Worm (Caenorhabditis elegans) whole organism, early embryonic: Measurements from ENCODE around the gene lem-4.

ENCODE experiments used
- B0310.2 ChIP-seq: sonication (generic microtip); optimal IDR thresholded peaks from 2 replicates; lab custom pipeline; 2016; ENCODE audit warnings: mild to moderate bottlenecking, missing genetic modification characterization, missing compliant biosample characterization
- F13C5.2 ChIP-seq: sonication (generic microtip); optimal IDR thresholded peaks from 2 replicates; lab custom pipeline; 2017; ENCODE audit warnings: mild to moderate bottlenecking, missing genetic modification characterization, inconsistent platforms, missing compliant biosample characterization
- aly-1 ChIP-seq: sonication (generic microtip); optimal IDR thresholded peaks from 2 replicates; lab custom pipeline; 2016; ENCODE audit warnings: missing genetic modification characterization, missing compliant biosample characterization
- ama-1 ChIP-seq: fragments of 150-350 bp; optimal IDR thresholded peaks from 2 replicates; lab custom pipeline; 2014
- ceh-13 ChIP-seq: fragments of 200-800 bp; sonication (Bioruptor generic); optimal IDR thresholded peaks from 2 replicates; lab custom pipeline; 2018; ENCODE audit warnings: mild to moderate bottlenecking, missing genetic modification characterization, missing compliant biosample characterization
- ceh-36 ChIP-seq: sonication (generic microtip); optimal IDR thresholded peaks from 2 replicates; lab custom pipeline; 2016; ENCODE audit warnings: missing genetic modification characterization, inconsistent platforms, missing compliant biosample characterization
- ets-7 ChIP-seq: sonication (generic microtip); optimal IDR thresholded peaks from 2 replicates; lab custom pipeline; 2016; ENCODE audit warnings: missing genotype, missing genetic modification characterization, missing compliant biosample characterization
- flt-1 ChIP-seq: fragments of 200-800 bp; sonication (Bioruptor generic); IDR thresholded peaks from 2 replicates; pipeline ENCODE4 v1.3.6; 2022; ENCODE audit warnings: missing genetic modification characterization, missing compliant biosample characterization
- hmbx-1 ChIP-seq: sonication (generic microtip); optimal IDR thresholded peaks from 2 replicates; lab custom pipeline; 2016; ENCODE audit warnings: mild to moderate bottlenecking, missing genetic modification characterization, missing compliant biosample characterization
- hmg-4 ChIP-seq: fragments of 200-800 bp; sonication (Bioruptor generic); optimal IDR thresholded peaks from 2 replicates; lab custom pipeline; 2018; ENCODE audit warnings: mild to moderate bottlenecking, missing genetic modification characterization, missing compliant biosample characterization
- hnd-1 ChIP-seq: sonication (generic microtip); optimal IDR thresholded peaks from 2 replicates; lab custom pipeline; 2016; ENCODE audit warnings: missing genetic modification characterization, missing compliant biosample characterization
- pes-1 ChIP-seq: fragments of 200-800 bp; sonication (Bioruptor generic); IDR thresholded peaks from 2 replicates; pipeline ENCODE4 v1.3.6; 2022; ENCODE audit warnings: missing genetic modification reagents, missing genetic modification characterization, missing compliant biosample characterization
- scrt-1 ChIP-seq: fragments of 200-800 bp; sonication (Bioruptor generic); IDR thresholded peaks from 2 replicates; pipeline ENCODE4 v1.3.6; 2022; ENCODE audit warnings: missing genetic modification characterization, missing compliant biosample characterization
- sea-1 ChIP-seq: fragments of 200-800 bp; sonication (Bioruptor generic); conservative IDR thresholded peaks from 2 replicates; pipeline ENCODE4 v1.3.6; 2022; ENCODE audit warnings: missing genetic modification characterization, missing compliant biosample characterization
- tbx-11 ChIP-seq: fragments of 200-800 bp; sonication (Bioruptor generic); IDR thresholded peaks from 2 replicates; pipeline ENCODE4 v1.3.6; 2022; ENCODE audit warnings: missing genetic modification characterization, missing compliant biosample characterization
- tbx-37 ChIP-seq: fragments of 200-800 bp; sonication (Bioruptor generic); conservative IDR thresholded peaks from 2 replicates; pipeline ENCODE4 v1.3.6; 2022; ENCODE audit warnings: missing genetic modification reagents, missing genetic modification characterization, missing compliant biosample characterization
- tra-4 ChIP-seq: sonication (generic microtip); optimal IDR thresholded peaks from 2 replicates; lab custom pipeline; 2017; ENCODE audit warnings: missing genetic modification characterization, missing compliant biosample characterization

Gene lem-4

DNA sequence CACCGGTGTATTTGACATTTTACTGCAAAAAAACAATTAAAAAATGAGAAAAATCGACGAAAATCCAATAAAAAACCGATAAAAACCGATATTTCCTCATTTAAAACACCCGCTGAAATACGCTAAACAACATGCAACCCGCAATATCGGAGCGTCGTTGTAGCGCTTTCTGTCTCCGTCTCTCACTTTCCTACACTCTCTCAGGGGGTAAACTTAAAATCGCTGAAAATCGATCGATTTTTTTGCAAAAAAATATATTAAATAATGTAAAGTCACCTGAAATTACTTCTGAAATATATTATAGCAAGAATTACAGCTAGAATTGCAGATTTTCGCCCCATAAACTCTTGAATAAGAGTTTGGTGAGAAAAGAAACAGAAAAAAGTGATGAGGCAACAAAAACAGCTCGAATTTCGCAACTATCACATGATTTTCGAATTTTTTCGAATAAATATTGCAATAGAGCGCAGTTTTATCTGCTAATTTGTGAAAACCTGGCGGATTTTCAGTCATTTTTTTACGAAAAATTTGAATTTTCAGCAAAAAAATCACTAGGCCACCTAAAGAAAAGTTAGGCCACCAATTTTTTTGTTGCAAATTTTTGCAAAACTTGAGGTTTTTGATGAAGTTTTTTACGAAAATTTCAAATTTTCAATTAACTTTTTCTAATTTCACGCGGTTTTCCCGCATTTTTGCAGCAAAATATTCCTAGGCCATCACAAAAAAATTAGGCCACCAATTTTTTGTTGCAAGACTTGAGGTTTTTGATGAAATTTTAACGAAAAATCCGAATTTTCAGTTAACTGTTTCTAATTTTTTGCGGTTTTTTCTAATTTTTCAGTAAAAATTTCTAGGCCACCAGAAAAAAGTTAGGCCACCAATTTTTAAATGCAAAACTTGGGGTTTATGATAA lies at the start of gene lem-4, which contains the start of gene Y55F3BR.11:
TSS of gene lem-4 (minus strand) at position 424 of the 913 bp plus-strand sequence.
TSS of gene Y55F3BR.11 (plus strand) at position 863 of the 913 bp plus-strand sequence.
- TF ChIP-seq aly-1 (tag; lab: Kevin White, UChicago) = no peak
- no peak for TF ChIP-seq tbx-11
- no peak for TF ChIP-seq ets-7 (tag; lab: Kevin White, UChicago)
- no peak for TF ChIP-seq pes-1 (GFP tag; lab: Robert Waterston, UW)
- TF ChIP-seq B0310.2 (tag; lab: Kevin White, UChicago) = no peak
- no peak for TF ChIP-seq ama-1 (lab: Kevin White, UChicago)
- TF ChIP-seq hmg-4 (GFP tag; lab: Kevin White, UChicago) = no peak
- TF ChIP-seq tbx-37 (GFP tag; lab: Robert Waterston, UW) = no peak
- no peak for TF ChIP-seq hmbx-1 (tag; lab: Kevin White, UChicago)
- no peak for TF ChIP-seq sea-1 (GFP tag; lab: Robert Waterston, UW)
- no peak for TF ChIP-seq tra-4 (tag; lab: Kevin White, UChicago)
- no peak for TF ChIP-seq ceh-36 (tag; lab: Kevin White, UChicago)
- TF ChIP-seq hnd-1 (tag; lab: Kevin White, UChicago) = no peak
- TF ChIP-seq flt-1 = no peak
- TF ChIP-seq ceh-13 (GFP tag; lab: Kevin White, UChicago) = no peak
- no peak for TF ChIP-seq scrt-1 (GFP tag; lab: Robert Waterston, UW)
- TF ChIP-seq F13C5.2 (tag; lab: Kevin White, UChicago) = no peak

ce11 chrIV:884707-885394 lies 30.3 kb upstream of the lem-4 start, which contains the start of gene mak-2:
TSS of gene mak-2 (plus strand) at chrIV:885344.
- TF ChIP-seq F13C5.2 (tag; lab: Kevin White, UChicago) = peak; percentile 64
- no peak for TF ChIP-seq hnd-1 (tag; lab: Kevin White, UChicago)

- TF ChIP-seq tra-4 (tag; lab: Kevin White, UChicago) = no peak
- TF ChIP-seq flt-1 = no peak
- TF ChIP-seq pes-1 (GFP tag; lab: Robert Waterston, UW) = no peak
- no peak for TF ChIP-seq hmg-4 (GFP tag; lab: Kevin White, UChicago)
- no peak for TF ChIP-seq F13C5.2 (tag; lab: Kevin White, UChicago)
- TF ChIP-seq tbx-37 (GFP tag; lab: Robert Waterston, UW) = no peak
- TF ChIP-seq tbx-11 = no peak
- TF ChIP-seq ama-1 (lab: Kevin White, UChicago) = no peak
- no peak for TF ChIP-seq ceh-36 (tag; lab: Kevin White, UChicago)
- TF ChIP-seq scrt-1 (GFP tag; lab: Robert Waterston, UW) = no peak
- TF ChIP-seq aly-1 (tag; lab: Kevin White, UChicago) = no peak
- TF ChIP-seq sea-1 (GFP tag; lab: Robert Waterston, UW) = no peak
Observed at ce11 chrIV:878634-879033, 24.1 kb upstream of the lem-4 start.

DNA sequence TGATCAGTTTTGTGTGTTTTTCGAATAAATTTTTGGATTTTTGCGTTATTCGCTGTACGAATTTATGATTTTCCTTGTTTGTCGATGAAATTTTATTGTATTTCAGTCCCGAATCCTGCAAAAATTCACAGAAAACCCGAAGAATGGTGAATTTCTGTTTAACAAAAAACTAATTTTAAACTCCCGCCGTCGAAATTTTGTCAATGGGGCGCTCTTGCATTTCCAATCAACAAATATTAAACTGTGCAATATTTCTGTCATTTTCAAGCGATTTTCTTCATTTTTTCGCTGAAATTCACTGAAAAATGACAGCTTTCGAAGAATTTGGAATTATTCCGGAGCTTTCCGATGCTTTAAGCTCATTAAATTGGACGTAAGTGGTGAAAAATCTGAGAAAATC lies 20.1 kb upstream of the lem-4 start, which contains the start of gene Y55F3BR.1:
TSS of gene Y55F3BR.1 (plus strand) at position 115 of the 400 bp plus-strand sequence.
- TF ChIP-seq ets-7 (tag; lab: Kevin White, UChicago) (no peak), ceh-13 (GFP tag; lab: Kevin White, UChicago) (no peak), scrt-1 (GFP tag; lab: Robert Waterston, UW) (no peak), sea-1 (GFP tag; lab: Robert Waterston, UW) (no peak), flt-1 (no peak), F13C5.2 (tag; lab: Kevin White, UChicago) (no peak), tbx-37 (GFP tag; lab: Robert Waterston, UW) (no peak), aly-1 (tag; lab: Kevin White, UChicago) (no peak), hmg-4 (GFP tag; lab: Kevin White, UChicago) (no peak), hmbx-1 (tag; lab: Kevin White, UChicago) (no peak), pes-1 (GFP tag; lab: Robert Waterston, UW) (no peak), ama-1 (lab: Kevin White, UChicago) (no peak), hnd-1 (tag; lab: Kevin White, UChicago) (no peak), tra-4 (tag; lab: Kevin White, UChicago) (no peak), B0310.2 (tag; lab: Kevin White, UChicago) (no peak), ceh-36 (tag; lab: Kevin White, UChicago) (no peak), tbx-11 (no peak)

DNA sequence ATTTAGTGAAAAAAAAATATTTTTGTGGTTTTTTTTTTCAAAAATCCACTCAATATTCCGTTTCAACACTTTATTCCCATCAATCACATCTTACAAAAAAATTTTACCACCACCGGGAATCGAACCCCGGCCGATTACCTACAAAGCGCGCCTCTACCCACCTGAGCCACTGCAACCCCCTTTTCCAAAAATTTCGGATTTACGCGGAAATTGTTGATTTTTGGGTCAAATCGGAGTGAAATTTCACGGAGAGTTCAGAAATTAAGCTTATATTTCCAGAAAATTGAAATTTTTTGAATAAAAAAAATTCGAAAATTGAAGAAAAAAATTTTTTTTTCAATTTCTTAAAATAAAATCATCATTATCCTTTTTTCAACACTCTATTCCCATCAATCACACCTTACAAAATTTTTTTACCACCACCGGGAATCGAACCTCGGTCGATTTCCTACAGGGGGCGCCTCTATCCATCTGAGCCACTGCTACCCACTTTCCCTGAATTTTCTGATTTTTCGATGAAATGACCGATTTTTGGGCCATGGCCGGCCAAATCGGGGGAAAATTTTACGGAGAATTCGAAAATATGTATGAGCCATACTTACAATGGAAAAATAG lies 18.7 kb upstream of the lem-4 start:
- no peak for TF ChIP-seq ets-7 (tag; lab: Kevin White, UChicago)

DNA sequence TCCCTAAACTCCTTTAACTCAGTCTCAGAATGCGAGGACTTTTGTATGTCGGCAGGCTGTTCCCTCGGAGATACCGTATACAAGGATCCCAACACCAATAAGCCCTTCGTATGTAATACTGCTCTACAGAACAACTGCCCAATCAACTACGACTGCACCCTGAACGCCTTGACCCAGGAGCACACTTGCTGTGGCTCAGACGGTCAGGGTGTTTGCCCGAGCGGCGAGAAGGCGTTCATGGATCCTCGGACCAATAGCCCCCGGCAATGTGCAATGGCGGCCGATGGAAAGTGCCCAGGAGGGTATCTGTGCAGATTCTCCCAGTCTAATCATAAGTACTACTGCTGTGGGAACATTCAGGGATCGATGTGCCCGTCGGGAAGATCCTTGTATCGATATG lies 14.1 kb upstream of the lem-4 start:
- no peak for TF ChIP-seq ama-1 (lab: Kevin White, UChicago)
- no peak for TF ChIP-seq ets-7 (tag; lab: Kevin White, UChicago)
- no peak for TF ChIP-seq scrt-1 (GFP tag; lab: Robert Waterston, UW)
- TF ChIP-seq tbx-11 = no peak
- no peak for TF ChIP-seq tra-4 (tag; lab: Kevin White, UChicago)
- no peak for TF ChIP-seq hmbx-1 (tag; lab: Kevin White, UChicago)
- TF ChIP-seq F13C5.2 (tag; lab: Kevin White, UChicago) = no peak
- no peak for TF ChIP-seq hmg-4 (GFP tag; lab: Kevin White, UChicago)
- TF ChIP-seq ceh-13 (GFP tag; lab: Kevin White, UChicago) = no peak
- TF ChIP-seq sea-1 (GFP tag; lab: Robert Waterston, UW) = no peak
- TF ChIP-seq tbx-37 (GFP tag; lab: Robert Waterston, UW) = no peak
- no peak for TF ChIP-seq aly-1 (tag; lab: Kevin White, UChicago)
- TF ChIP-seq pes-1 (GFP tag; lab: Robert Waterston, UW) = no peak
- no peak for TF ChIP-seq ceh-36 (tag; lab: Kevin White, UChicago)
- no peak for TF ChIP-seq B0310.2 (tag; lab: Kevin White, UChicago)
- no peak for TF ChIP-seq hnd-1 (tag; lab: Kevin White, UChicago)
- TF ChIP-seq flt-1 = no peak
